Fruit fly (Drosophila melanogaster): ENCODE measurements around the gene sick.

DNA sequence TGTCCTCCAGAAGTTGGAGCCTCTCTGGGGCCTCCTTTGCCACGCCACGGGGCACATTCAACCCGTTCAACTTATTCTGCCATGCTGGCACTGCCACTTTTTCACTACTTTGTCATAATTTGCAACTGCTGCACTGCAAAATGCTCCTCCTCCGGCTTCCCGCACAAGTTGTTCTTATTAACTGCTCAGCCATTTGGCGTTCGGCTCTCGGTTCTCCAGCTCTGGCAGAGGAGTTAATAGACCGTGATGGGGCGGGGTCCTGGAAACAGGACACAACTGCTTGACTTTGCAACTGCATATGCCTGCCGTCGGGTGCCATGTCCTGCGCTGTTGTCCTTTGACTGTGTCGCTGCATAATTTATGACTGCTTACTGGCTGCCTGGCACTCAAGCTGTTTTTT lies 8.8 kb downstream of the sick start:
- TF ChIP-seq CG4496 (GFP tag; IDR thresholded peaks at IDR 0.05) (no peak), Pif1A (GFP tag; optimal IDR thresholded peaks at IDR 0.05) (no peak), CG15710 (tag; optimal IDR thresholded peaks at IDR 0.05) (no peak), CG14655 (GFP tag; optimal IDR thresholded peaks at IDR 0.05) (no peak), gl (tag; optimal IDR thresholded peaks at IDR 0.05) (no peak), CG13204 (GFP tag; optimal IDR thresholded peaks at IDR 0.05) (no peak), Pif1B (GFP tag; optimal IDR thresholded peaks at IDR 0.05) (no peak), CG9948 (tag; optimal IDR thresholded peaks at IDR 0.05) (no peak), rn (GFP tag; IDR thresholded peaks at IDR 0.05) (no peak)
